Worm (Caenorhabditis elegans) whole organism, L2 larva: ENCODE data around the gene ugt-8.

ENCODE experiments used
- R02D3.7 ChIP-seq: fragments of 150-350 bp; optimal IDR thresholded peaks from 2 replicates; lab custom pipeline; 2014; ENCODE audit warnings: missing biosample characterization, missing genetic modification characterization
- Y55F3AM.14 ChIP-seq: fragments of 200-800 bp; sonication (Bioruptor generic); optimal IDR thresholded peaks from 2 replicates; lab custom pipeline; 2018; ENCODE audit warnings: mild to moderate bottlenecking, missing genetic modification characterization, missing compliant biosample characterization
- alr-1 ChIP-seq: fragments of 150-350 bp; optimal IDR thresholded peaks from 2 replicates; lab custom pipeline; 2014; ENCODE audit warnings: missing biosample characterization, missing genetic modification characterization
- ama-1 ChIP-seq: fragments of 150-350 bp; optimal IDR thresholded peaks from 2 replicates; lab custom pipeline; 2018; ENCODE audit warnings: inconsistent platforms
- blmp-1 ChIP-seq: sonication (generic microtip); optimal IDR thresholded peaks from 2 replicates; lab custom pipeline; 2017; ENCODE audit warnings: missing genetic modification characterization, mild to moderate bottlenecking, missing compliant biosample characterization, antibody characterized with exemption, moderate library complexity; ENCODE audit not compliant: insufficient read depth
- crh-2 ChIP-seq: sonication (generic microtip); optimal IDR thresholded peaks from 2 replicates; lab custom pipeline; 2017; ENCODE audit warnings: missing biosample characterization, missing genetic modification characterization
- dmd-4 ChIP-seq: sonication (generic microtip); optimal IDR thresholded peaks from 2 replicates; lab custom pipeline; 2017; ENCODE audit warnings: missing biosample characterization, missing genetic modification characterization
- egl-27 ChIP-seq: sonication (generic microtip); optimal IDR thresholded peaks from 3 replicates; lab custom pipeline; 2017; ENCODE audit warnings: missing biosample characterization, missing genetic modification reagents, missing genetic modification characterization
- elt-1 ChIP-seq: fragments of 150-350 bp; optimal IDR thresholded peaks from 2 replicates; lab custom pipeline; 2014; ENCODE audit warnings: missing biosample characterization, missing genetic modification characterization
- fos-1 ChIP-seq: fragments of 150-350 bp; optimal IDR thresholded peaks from 2 replicates; lab custom pipeline; 2014; ENCODE audit warnings: missing biosample characterization, missing genetic modification characterization
- gmeb-1 ChIP-seq: fragments of 150-350 bp; optimal IDR thresholded peaks from 2 replicates; lab custom pipeline; 2014; ENCODE audit warnings: missing biosample characterization, missing genetic modification characterization
- lin-11 ChIP-seq: fragments of 150-350 bp; sonication (generic microtip); optimal IDR thresholded peaks from 2 replicates; lab custom pipeline; 2014; ENCODE audit warnings: missing biosample characterization, missing genetic modification characterization, inconsistent platforms, mixed read lengths
- lin-13 ChIP-seq: fragments of 150-350 bp; optimal IDR thresholded peaks from 2 replicates; lab custom pipeline; 2014; ENCODE audit warnings: missing biosample characterization, missing genetic modification reagents, missing genetic modification characterization
- lsy-2 ChIP-seq, 2 experiments: fragments of 150-350 bp in 1 of 2; sonication (generic microtip) in 1 of 2; optimal IDR thresholded peaks; 2 replicates each; lab custom pipeline; 2014 to 2017; ENCODE audit warnings: missing biosample characterization in 2 of 2, missing genetic modification characterization in 2 of 2
- mbf-1 ChIP-seq: sonication (generic microtip); optimal IDR thresholded peaks from 2 replicates; lab custom pipeline; 2017; ENCODE audit warnings: missing biosample characterization, missing genetic modification characterization
- nhr-11 ChIP-seq: fragments of 150-350 bp; optimal IDR thresholded peaks from 2 replicates; lab custom pipeline; 2014; ENCODE audit warnings: missing biosample characterization, missing genetic modification characterization
- nhr-12 ChIP-seq: fragments of 150-350 bp; optimal IDR thresholded peaks from 2 replicates; lab custom pipeline; 2014; ENCODE audit warnings: missing biosample characterization, missing genetic modification characterization
- nhr-129 ChIP-seq: fragments of 150-350 bp; optimal IDR thresholded peaks from 2 replicates; lab custom pipeline; 2014; ENCODE audit warnings: missing biosample characterization, missing genetic modification characterization
- nhr-21 ChIP-seq: fragments of 150-350 bp; optimal IDR thresholded peaks from 2 replicates; lab custom pipeline; 2014; ENCODE audit warnings: missing biosample characterization, missing genetic modification characterization
- nhr-23 ChIP-seq: fragments of 150-350 bp; optimal IDR thresholded peaks from 2 replicates; lab custom pipeline; 2014; ENCODE audit warnings: missing biosample characterization, missing genetic modification reagents, missing genetic modification characterization
- nhr-237 ChIP-seq: fragments of 150-350 bp; optimal IDR thresholded peaks from 2 replicates; lab custom pipeline; 2014; ENCODE audit warnings: missing biosample characterization, missing genetic modification characterization
- nhr-25 ChIP-seq: fragments of 150-350 bp; sonication (generic microtip); optimal IDR thresholded peaks from 3 replicates; lab custom pipeline; 2014; ENCODE audit warnings: missing biosample characterization, missing genetic modification characterization
- nhr-77 ChIP-seq: fragments of 150-350 bp; optimal IDR thresholded peaks from 2 replicates; lab custom pipeline; 2014; ENCODE audit warnings: missing biosample characterization, missing genetic modification characterization
- peb-1 ChIP-seq: fragments of 150-350 bp; optimal IDR thresholded peaks from 2 replicates; lab custom pipeline; 2014; ENCODE audit warnings: missing biosample characterization, missing genetic modification characterization
- sem-4 ChIP-seq: fragments of 150-350 bp; optimal IDR thresholded peaks from 2 replicates; lab custom pipeline; 2014; ENCODE audit warnings: missing biosample characterization, missing genetic modification reagents, missing genetic modification characterization
- skn-1 ChIP-seq: sonication (generic microtip); optimal IDR thresholded peaks from 2 replicates; lab custom pipeline; 2017; ENCODE audit warnings: missing biosample characterization, missing genetic modification characterization
- sma-3 ChIP-seq: sonication (generic microtip); optimal IDR thresholded peaks from 2 replicates; lab custom pipeline; 2016; ENCODE audit warnings: missing genetic modification reagents, missing genetic modification characterization, missing compliant biosample characterization
- sma-9 ChIP-seq, 2 experiments: fragments of 150-350 bp in 1 of 2; sonication (generic microtip) in 1 of 2; optimal IDR thresholded peaks; 2 replicates each; lab custom pipeline; 2014 to 2016; ENCODE audit warnings: missing genetic modification characterization in 2 of 2, mild to moderate bottlenecking in 1 of 2, missing biosample characterization in 1 of 2, missing compliant biosample characterization in 1 of 2, missing genetic modification reagents in 1 of 2, moderate library complexity in 1 of 2
- unc-39 ChIP-seq: fragments of 150-350 bp; optimal IDR thresholded peaks from 2 replicates; lab custom pipeline; 2014; ENCODE audit warnings: missing biosample characterization, missing genetic modification characterization
- zag-1 ChIP-seq: fragments of 150-350 bp; optimal IDR thresholded peaks from 2 replicates; lab custom pipeline; 2014; ENCODE audit warnings: missing biosample characterization, missing genetic modification characterization
- ztf-11 ChIP-seq: sonication (generic microtip); optimal IDR thresholded peaks from 2 replicates; lab custom pipeline; 2017; ENCODE audit warnings: missing biosample characterization, missing genetic modification characterization
- ztf-4 ChIP-seq: fragments of 150-350 bp; optimal IDR thresholded peaks from 2 replicates; lab custom pipeline; 2014; ENCODE audit warnings: missing biosample characterization, missing genetic modification characterization

Gene ugt-8

ce11 chrV:4914879-4915278 is 11.1 kb downstream of the ugt-8 start, which contains the start of gene H23N18.6:
TSS of gene H23N18.6 (minus strand) at chrV:4915079.
- TF ChIP-seq peb-1 (tag; lab: Kevin White, UChicago) (no peak), nhr-21 (no peak), elt-1 (no peak), nhr-12 (tag; lab: Kevin White, UChicago) (no peak), ztf-4 (tag; lab: Kevin White, UChicago) (no peak), sma-9 (GFP tag; optimal IDR thresholded peaks at IDR 0.05; lab: Kevin White, UChicago) (peak; percentile 32), sma-9 (tag; optimal IDR thresholded peaks at IDR 0.05; lab: Kevin White, UChicago) (no peak), fos-1 (tag; lab: Kevin White, UChicago) (peak; percentile 80), gmeb-1 (tag; lab: Kevin White, UChicago) (peak; percentile 24), nhr-25 (tag; lab: Kevin White, UChicago) (no peak), lsy-2 (tag; optimal IDR thresholded peaks at IDR 0.05; lab: Kevin White, UChicago) (no peak), zag-1 (no peak), sma-3 (no peak), nhr-23 (no peak), lin-13 (GFP tag; lab: Kevin White, UChicago) (no peak), Y55F3AM.14 (GFP tag; lab: Kevin White, UChicago) (no peak)

- TF ChIP-seq nhr-21 (no peak), R02D3.7 (tag; lab: Kevin White, UChicago) (no peak), gmeb-1 (tag; lab: Kevin White, UChicago) (no peak), dmd-4 (tag; lab: Kevin White, UChicago) (no peak)
These were observed 14.4 kb downstream of the ugt-8 start, which contains the start of gene C02E7.7 for ce11 chrV:4918091-4918624. TSS of gene C02E7.7 (minus strand) at chrV:4918574.

ce11 chrV:4918664-4919257 is 15.0 kb downstream of the ugt-8 start, which contains the start of gene C02E7.6:
TSS of gene C02E7.6 (plus strand) at chrV:4919207.
- no peak for TF ChIP-seq fos-1 (tag; lab: Kevin White, UChicago)
- TF ChIP-seq nhr-21: peak; percentile 32
- TF ChIP-seq ztf-11 (tag; lab: Kevin White, UChicago): no peak
- peak; percentile 18 for TF ChIP-seq elt-1
- TF ChIP-seq sma-9 (GFP tag; optimal IDR thresholded peaks at IDR 0.05; lab: Kevin White, UChicago): peak; percentile 23
- TF ChIP-seq sma-9 (tag; optimal IDR thresholded peaks at IDR 0.05; lab: Kevin White, UChicago): no peak
- TF ChIP-seq unc-39 (tag; lab: Kevin White, UChicago): no peak
- peak; percentile 12 for TF ChIP-seq nhr-11 (tag; lab: Kevin White, UChicago)
- TF ChIP-seq alr-1 (tag; lab: Kevin White, UChicago): no peak
- no peak for TF ChIP-seq ama-1
- no peak for TF ChIP-seq nhr-77 (tag; lab: Kevin White, UChicago)
- peak; percentile 90 for TF ChIP-seq nhr-25 (tag; lab: Kevin White, UChicago)
- TF ChIP-seq sem-4 (tag; lab: Kevin White, UChicago): peak; percentile 76
- peak; percentile 94 for TF ChIP-seq blmp-1 (tag; lab: Kevin White, UChicago)
- TF ChIP-seq mbf-1 (tag; lab: Kevin White, UChicago): no peak
- TF ChIP-seq crh-2 (tag; lab: Kevin White, UChicago): no peak
- TF ChIP-seq skn-1 (tag; lab: Kevin White, UChicago): no peak

ce11 chrV:4920690-4921152 is 17.0 kb downstream of the ugt-8 start, which contains the start of the genes C02E7.8 and srh-23:
TSS of gene C02E7.8 (minus strand) at chrV:4920790.
TSS of gene srh-23 (plus strand) at chrV:4921102.
- no peak for TF ChIP-seq lsy-2 (tag; optimal IDR thresholded peaks at IDR 0.05; lab: Kevin White, UChicago)
- TF ChIP-seq lin-11 (tag; lab: Kevin White, UChicago): no peak
- TF ChIP-seq unc-39 (tag; lab: Kevin White, UChicago): no peak
- TF ChIP-seq nhr-23: no peak
- TF ChIP-seq mbf-1 (tag; lab: Kevin White, UChicago): no peak
- no peak for TF ChIP-seq sma-3
- TF ChIP-seq skn-1 (tag; lab: Kevin White, UChicago): no peak
- TF ChIP-seq nhr-77 (tag; lab: Kevin White, UChicago): no peak
- TF ChIP-seq sma-9 (GFP tag; optimal IDR thresholded peaks at IDR 0.05; lab: Kevin White, UChicago): no peak
- no peak for TF ChIP-seq sma-9 (tag; optimal IDR thresholded peaks at IDR 0.05; lab: Kevin White, UChicago)

ce11 chrV:4922024-4922423 is 18.3 kb downstream of the ugt-8 start, which contains the start of gene srh-22:
TSS of gene srh-22 (plus strand) at chrV:4922324.
- TF ChIP-seq nhr-129: no peak
- no peak for TF ChIP-seq egl-27 (tag; lab: Kevin White, UChicago)
- TF ChIP-seq crh-2 (tag; lab: Kevin White, UChicago): no peak
- TF ChIP-seq ztf-11 (tag; lab: Kevin White, UChicago): no peak
- TF ChIP-seq blmp-1 (tag; lab: Kevin White, UChicago): no peak
- no peak for TF ChIP-seq nhr-237 (tag; lab: Kevin White, UChicago)
- TF ChIP-seq nhr-21: no peak
- no peak for TF ChIP-seq Y55F3AM.14 (GFP tag; lab: Kevin White, UChicago)
- TF ChIP-seq unc-39 (tag; lab: Kevin White, UChicago): no peak
- TF ChIP-seq zag-1: no peak
- no peak for TF ChIP-seq elt-1
